Worm (Caenorhabditis elegans): ENCODE results near the gene pdtf-1.

Gene pdtf-1

DNA sequence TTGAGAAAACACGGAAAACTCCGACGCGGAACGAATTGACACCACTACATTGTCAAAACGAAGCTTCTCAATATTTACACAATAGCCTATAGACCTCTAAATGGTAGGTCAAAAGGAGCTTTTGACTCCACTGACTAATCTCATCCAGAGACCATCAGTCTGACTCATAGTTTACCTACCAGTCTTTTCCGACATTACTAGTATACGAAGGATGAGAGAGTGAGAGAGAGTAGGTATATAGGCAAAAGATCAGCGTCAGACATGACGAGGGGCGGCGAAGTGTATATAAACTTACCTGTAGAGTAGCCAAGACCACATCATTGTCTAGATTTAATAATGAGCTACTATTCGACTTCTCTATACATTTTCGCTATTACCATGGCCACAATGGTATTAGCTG, 54.3 kb downstream of the pdtf-1 start, which contains the start of gene srlf-3:
Gene srlf-3, plus strand, starts transcription at position 301 of the 400 bp plus-strand sequence.
- TF ChIP-seq mcd-1 (GFP tag; IDR thresholded peaks at IDR 0.05) (no peak), F22D6.2 (tag; optimal IDR thresholded peaks at IDR 0.05) (no peak), nhr-80 (tag; optimal IDR thresholded peaks at IDR 0.05) (no peak), ceh-40 (GFP tag; IDR thresholded peaks at IDR 0.05) (no peak), D2030.7 (GFP tag; IDR thresholded peaks at IDR 0.05) (no peak)

All from whole organism, young adult.